Worm (Caenorhabditis elegans): ENCODE results near the gene srlf-34.

ce11 chrII:10317007-10317406, 4.9 kb downstream of the srlf-34 start, which contains the start of gene M02G9.4:
- TF ChIP-seq zfh-2 (GFP tag; conservative IDR thresholded peaks at IDR 0.05): no peak
- no peak for TF ChIP-seq nfya-2 (GFP tag; IDR thresholded peaks at IDR 0.05)
- no peak for TF ChIP-seq mel-28 (tag; optimal IDR thresholded peaks at IDR 0.05; ENCODE audit: borderline replicate concordance)
- no peak for TF ChIP-seq nhr-90 (tag; optimal IDR thresholded peaks at IDR 0.05)
- no peak for TF ChIP-seq F22D6.2 (tag; optimal IDR thresholded peaks at IDR 0.05)
- no peak for TF ChIP-seq tbp1 (GFP tag; optimal IDR thresholded peaks at IDR 0.05)
- TF ChIP-seq lin-40 (tag; optimal IDR thresholded peaks at IDR 0.05): no peak
- no peak for TF ChIP-seq snpc-4 (GFP tag; optimal IDR thresholded peaks at IDR 0.05)
- TF ChIP-seq snpc-4 (tag; optimal IDR thresholded peaks at IDR 0.05): no peak
- no peak for TF ChIP-seq mes-4 (tag; optimal IDR thresholded peaks at IDR 0.05)
- TF ChIP-seq F33H1.4 (GFP tag; IDR thresholded peaks at IDR 0.05): no peak
- TF ChIP-seq madf-3 (GFP tag; IDR thresholded peaks at IDR 0.05): no peak
- TF ChIP-seq hrde-1 (tag; optimal IDR thresholded peaks at IDR 0.05; ENCODE audit: borderline replicate concordance): no peak
- no peak for TF ChIP-seq ZK185.1 (tag; optimal IDR thresholded peaks at IDR 0.05; ENCODE audit: poor library complexity, severe bottlenecking)
- no peak for TF ChIP-seq unc-130 (GFP tag; optimal IDR thresholded peaks at IDR 0.05)
